Fruit fly (Drosophila melanogaster) whole organism, prepupa: ENCODE measurements around the gene Gr93a.

ENCODE experiments used
- Blimp-1 ChIP-seq: fragments of 200-800 bp; sonication (Bioruptor generic); optimal IDR thresholded peaks from 3 replicates; lab custom pipeline; 2017; ENCODE audit warnings: missing biosample characterization, missing genetic modification characterization, mild to moderate bottlenecking, moderate library complexity, missing genetic modification reagents
- CG10631 ChIP-seq: fragments of 200-800 bp; sonication (Bioruptor generic); optimal IDR thresholded peaks from 2 replicates; lab custom pipeline; 2016; ENCODE audit warnings: missing biosample characterization, missing genetic modification characterization
- CG10669 ChIP-seq: fragments of 200-800 bp; sonication (Bioruptor generic); optimal IDR thresholded peaks from 3 replicates; lab custom pipeline; 2018; ENCODE audit warnings: missing biosample characterization, mild to moderate bottlenecking, missing genetic modification characterization, moderate library complexity
- CG11294 ChIP-seq: fragments of 200-800 bp; sonication (Bioruptor generic); IDR thresholded peaks from 2 replicates; pipeline ENCODE4 v1.3.6; 2022; ENCODE audit warnings: missing biosample characterization, missing genetic modification characterization
- CG15336 ChIP-seq: fragments of 200-800 bp; sonication (Bioruptor generic); IDR thresholded peaks from 2 replicates; pipeline ENCODE4 v1.3.6; 2022; ENCODE audit warnings: missing biosample characterization, missing genetic modification characterization
- CG1621 ChIP-seq: fragments of 200-800 bp; sonication (Bioruptor generic); optimal IDR thresholded peaks from 3 replicates; lab custom pipeline; 2018; ENCODE audit warnings: missing biosample characterization, mild to moderate bottlenecking, missing genetic modification characterization
- CG3032 ChIP-seq: fragments of 200-800 bp; optimal IDR thresholded peaks from 2 replicates; lab custom pipeline; 2019; ENCODE audit warnings: missing biosample characterization, mild to moderate bottlenecking, missing genetic modification characterization, moderate library complexity
- CG32006 ChIP-seq: fragments of 200-800 bp; sonication (Bioruptor generic); optimal IDR thresholded peaks from 3 replicates; lab custom pipeline; 2017; ENCODE audit warnings: missing biosample characterization, mild to moderate bottlenecking, missing genetic modification characterization
- CG34406 ChIP-seq: fragments of 200-800 bp; sonication (Bioruptor generic); optimal IDR thresholded peaks from 3 replicates; lab custom pipeline; 2016; ENCODE audit warnings: missing biosample characterization, missing genetic modification characterization
- CG3919 ChIP-seq: fragments of 200-800 bp; sonication (Bioruptor generic); optimal IDR thresholded peaks from 3 replicates; lab custom pipeline; 2016; ENCODE audit warnings: missing biosample characterization, missing genetic modification characterization
- CG6163 ChIP-seq: fragments of 200-800 bp; sonication (Bioruptor generic); IDR thresholded peaks from 3 replicates; pipeline ENCODE4 v1.3.6; 2022; ENCODE audit warnings: missing biosample characterization, missing genetic modification characterization
- CG6276 ChIP-seq: fragments of 200-800 bp; sonication (Bioruptor generic); optimal IDR thresholded peaks from 2 replicates; lab custom pipeline; 2017; ENCODE audit warnings: missing biosample characterization, mild to moderate bottlenecking, missing genetic modification characterization
- CG6792 ChIP-seq: fragments of 200-800 bp; sonication (Bioruptor generic); optimal IDR thresholded peaks from 3 replicates; lab custom pipeline; 2016; ENCODE audit warnings: missing biosample characterization, missing genetic modification characterization
- CG6808 ChIP-seq: fragments of 200-800 bp; sonication (Bioruptor generic); optimal IDR thresholded peaks from 3 replicates; lab custom pipeline; 2017; ENCODE audit warnings: missing biosample characterization, missing genetic modification characterization, mild to moderate bottlenecking, moderate library complexity, missing genetic modification reagents
- CG6854 ChIP-seq: fragments of 200-800 bp; sonication (Bioruptor generic); optimal IDR thresholded peaks from 2 replicates; lab custom pipeline; 2017; ENCODE audit warnings: missing biosample characterization, mild to moderate bottlenecking, missing genetic modification characterization
- CG7368 ChIP-seq: fragments of 200-800 bp; sonication (Bioruptor generic); optimal IDR thresholded peaks from 3 replicates; lab custom pipeline; 2016; ENCODE audit warnings: missing biosample characterization, missing genetic modification characterization
- CG8119 ChIP-seq: fragments of 200-800 bp; sonication (Bioruptor generic); IDR thresholded peaks from 3 replicates; pipeline ENCODE4 v1.3.6; 2022; ENCODE audit warnings: missing biosample characterization, missing genetic modification characterization
- CG8319 ChIP-seq: fragments of 200-800 bp; sonication (Bioruptor generic); optimal IDR thresholded peaks from 3 replicates; lab custom pipeline; 2016; ENCODE audit warnings: missing biosample characterization, missing genetic modification characterization
- CG9139 ChIP-seq: fragments of 200-800 bp; sonication (Bioruptor generic); optimal IDR thresholded peaks from 3 replicates; lab custom pipeline; 2017; ENCODE audit warnings: missing biosample characterization, mild to moderate bottlenecking, missing genetic modification characterization
- Eip75B ChIP-seq: fragments of 200-800 bp; sonication (Bioruptor generic); optimal IDR thresholded peaks from 3 replicates; lab custom pipeline; 2016; ENCODE audit warnings: missing biosample characterization, missing genetic modification characterization
- Ets96B ChIP-seq: fragments of 200-800 bp; optimal IDR thresholded peaks from 2 replicates; lab custom pipeline; 2019; ENCODE audit warnings: missing biosample characterization, mild to moderate bottlenecking, missing genetic modification characterization, moderate library complexity
- Gug ChIP-seq: fragments of 200-800 bp; sonication (Bioruptor generic); IDR thresholded peaks from 2 replicates; pipeline ENCODE4 v1.3.6; 2022; ENCODE audit warnings: missing biosample characterization, missing genetic modification characterization
- Hr4 ChIP-seq: fragments of 200-800 bp; sonication (Bioruptor generic); optimal IDR thresholded peaks from 3 replicates; lab custom pipeline; 2016; ENCODE audit warnings: missing biosample characterization, missing genetic modification characterization
- Met ChIP-seq: fragments of 200-800 bp; sonication (Bioruptor generic); optimal IDR thresholded peaks from 3 replicates; lab custom pipeline; 2016; ENCODE audit warnings: missing biosample characterization, missing genetic modification characterization
- OdsH ChIP-seq: fragments of 200-800 bp; sonication (Bioruptor generic); optimal IDR thresholded peaks from 3 replicates; lab custom pipeline; 2016; ENCODE audit warnings: missing biosample characterization, missing genetic modification characterization
- Sox102F ChIP-seq: fragments of 200-800 bp; sonication (Bioruptor generic); optimal IDR thresholded peaks from 2 replicates; lab custom pipeline; 2016; ENCODE audit warnings: missing biosample characterization, mild to moderate bottlenecking, missing genetic modification characterization
- Sox14 ChIP-seq: fragments of 200-800 bp; sonication (Bioruptor generic); optimal IDR thresholded peaks from 3 replicates; lab custom pipeline; 2016; ENCODE audit warnings: missing biosample characterization, missing genetic modification characterization
- Sox15 ChIP-seq: fragments of 200-800 bp; sonication (Bioruptor generic); optimal IDR thresholded peaks from 3 replicates; lab custom pipeline; 2016; ENCODE audit warnings: missing biosample characterization, missing genetic modification characterization
- cyc ChIP-seq: fragments of 200-800 bp; sonication (Bioruptor generic); optimal IDR thresholded peaks from 3 replicates; lab custom pipeline; 2016; ENCODE audit warnings: missing biosample characterization, missing genetic modification characterization
- dac ChIP-seq: fragments of 200-800 bp; sonication (Bioruptor generic); optimal IDR thresholded peaks from 2 replicates; lab custom pipeline; 2017; ENCODE audit warnings: missing biosample characterization, mild to moderate bottlenecking, missing genetic modification characterization
- eg ChIP-seq: fragments of 200-800 bp; sonication (Bioruptor generic); IDR thresholded peaks from 3 replicates; pipeline ENCODE4 v1.3.6; 2022; ENCODE audit warnings: missing biosample characterization, missing genetic modification characterization
- esn ChIP-seq: fragments of 200-800 bp; sonication (Bioruptor generic); optimal IDR thresholded peaks from 2 replicates; lab custom pipeline; 2016; ENCODE audit warnings: missing biosample characterization, mild to moderate bottlenecking, missing genetic modification characterization, moderate library complexity
- fd59A ChIP-seq: fragments of 200-800 bp; sonication (Bioruptor generic); optimal IDR thresholded peaks from 2 replicates; lab custom pipeline; 2017; ENCODE audit warnings: missing biosample characterization, mild to moderate bottlenecking, missing genetic modification characterization, missing genetic modification reagents
- fd85E ChIP-seq: fragments of 200-800 bp; sonication (Bioruptor generic); optimal IDR thresholded peaks from 3 replicates; lab custom pipeline; 2016; ENCODE audit warnings: missing biosample characterization, missing genetic modification characterization
- fkh ChIP-seq: fragments of 200-800 bp; sonication (Bioruptor generic); optimal IDR thresholded peaks from 3 replicates; lab custom pipeline; 2017; ENCODE audit warnings: missing biosample characterization, mild to moderate bottlenecking, missing genetic modification characterization, moderate library complexity
- lz ChIP-seq: fragments of 200-800 bp; sonication (Bioruptor generic); optimal IDR thresholded peaks from 3 replicates; lab custom pipeline; 2016; ENCODE audit warnings: missing biosample characterization, missing genetic modification characterization
- net ChIP-seq: fragments of 200-800 bp; sonication (Bioruptor generic); optimal IDR thresholded peaks from 3 replicates; lab custom pipeline; 2016; ENCODE audit warnings: missing biosample characterization, missing genetic modification characterization
- salr ChIP-seq, 2 experiments: fragments of 200-800 bp; sonication (Bioruptor generic); optimal IDR thresholded peaks; 3 replicates each; lab custom pipeline; 2016 to 2018; ENCODE audit warnings: missing biosample characterization in 2 of 2, missing genetic modification characterization in 2 of 2, mild to moderate bottlenecking in 1 of 2
- spab ChIP-seq: fragments of 200-800 bp; sonication (Bioruptor generic); optimal IDR thresholded peaks from 2 replicates; lab custom pipeline; 2017; ENCODE audit warnings: missing biosample characterization, mild to moderate bottlenecking, missing genetic modification characterization, missing genetic modification reagents
- ss ChIP-seq, 2 experiments: fragments of 200-800 bp; sonication (Bioruptor generic); optimal IDR thresholded peaks; 2 replicates in 1 of 2; 3 replicates in 1 of 2; lab custom pipeline; 2017 to 2018; ENCODE audit warnings: mild to moderate bottlenecking in 2 of 2, missing biosample characterization in 2 of 2, missing genetic modification characterization in 2 of 2, moderate library complexity in 1 of 2
- vri ChIP-seq: fragments of 200-800 bp; sonication (Bioruptor generic); optimal IDR thresholded peaks from 3 replicates; lab custom pipeline; 2016; ENCODE audit warnings: missing biosample characterization, mild to moderate bottlenecking, missing genetic modification characterization

The Gr93a gene

dm6 chr3R:21832203-21832602, at the start of gene Gr93a:
Gr93a (plus strand) TSS chr3R:21832503.
- TF ChIP-seq net (GFP tag; lab: Kevin White, UChicago) = no peak
- no peak for TF ChIP-seq CG10631
- TF ChIP-seq CG3919 = no peak
- no peak for TF ChIP-seq CG7368 (GFP tag; lab: Kevin White, UChicago)
- no peak for TF ChIP-seq Blimp-1 (GFP tag; lab: Kevin White, UChicago)
- TF ChIP-seq CG32006 = no peak
- no peak for TF ChIP-seq esn (GFP tag; lab: Kevin White, UChicago)
- TF ChIP-seq Eip75B = no peak
- TF ChIP-seq CG8319 (GFP tag; lab: Kevin White, UChicago) = no peak
- no peak for TF ChIP-seq fd59A (GFP tag; lab: Kevin White, UChicago)
- TF ChIP-seq ss (GFP tag; optimal IDR thresholded peaks at IDR 0.05; lab: Kevin White, UChicago) = no peak
- TF ChIP-seq CG1621 (tag; lab: Kevin White, UChicago) = no peak
- no peak for TF ChIP-seq vri (GFP tag; lab: Kevin White, UChicago)
- TF ChIP-seq CG10669 (GFP tag; lab: Kevin White, UChicago) = no peak
- no peak for TF ChIP-seq spab (GFP tag; lab: Kevin White, UChicago)
- TF ChIP-seq dac (GFP tag; lab: Kevin White, UChicago) = no peak

dm6 chr3R:21790392-21790791, 41.9 kb upstream of the Gr93a start:
- TF ChIP-seq CG6792 (GFP tag; lab: Kevin White, UChicago) = no peak
- no peak for TF ChIP-seq esn (GFP tag; lab: Kevin White, UChicago)
- no peak for TF ChIP-seq salr (GFP tag; optimal IDR thresholded peaks at IDR 0.05; lab: Kevin White, UChicago)
- TF ChIP-seq CG15336 (GFP tag; lab: Robert Waterston, UW) = no peak
- TF ChIP-seq Sox15 (GFP tag; lab: Kevin White, UChicago) = no peak
- no peak for TF ChIP-seq ss (GFP tag; optimal IDR thresholded peaks at IDR 0.05; lab: Kevin White, UChicago)
- no peak for TF ChIP-seq Sox102F (GFP tag; lab: Kevin White, UChicago)
- TF ChIP-seq CG32006 = no peak
- TF ChIP-seq Blimp-1 (GFP tag; lab: Kevin White, UChicago) = no peak
- no peak for TF ChIP-seq Hr4
- TF ChIP-seq CG8119 (GFP tag; lab: Robert Waterston, UW) = no peak
- TF ChIP-seq CG10631 = no peak
- no peak for TF ChIP-seq CG3032 (tag; lab: Kevin White, UChicago)
- no peak for TF ChIP-seq CG6276 (GFP tag; lab: Kevin White, UChicago)
- TF ChIP-seq cyc (GFP tag; lab: Kevin White, UChicago) = no peak
- TF ChIP-seq Met (GFP tag; lab: Kevin White, UChicago) = no peak

dm6 chr3R:21793760-21794159, 38.5 kb upstream of the Gr93a start:
- TF ChIP-seq CG7368 (GFP tag; lab: Kevin White, UChicago) (no peak), OdsH (GFP tag; lab: Kevin White, UChicago) (no peak), CG10669 (GFP tag; lab: Kevin White, UChicago) (no peak), CG11294 (GFP tag; lab: Robert Waterston, UW) (no peak), fkh (GFP tag; lab: Kevin White, UChicago) (no peak), eg (no peak), CG8119 (GFP tag; lab: Robert Waterston, UW) (no peak), CG9139 (GFP tag; lab: Kevin White, UChicago) (no peak), Sox14 (GFP tag; lab: Kevin White, UChicago) (no peak), CG6854 (no peak), CG6808 (no peak)

- TF ChIP-seq dac (GFP tag; lab: Kevin White, UChicago) (no peak), lz (GFP tag; lab: Kevin White, UChicago) (no peak), spab (GFP tag; lab: Kevin White, UChicago) (no peak), Gug (GFP tag; lab: Robert Waterston, UW) (no peak), fd85E (GFP tag; lab: Kevin White, UChicago) (no peak), net (GFP tag; lab: Kevin White, UChicago) (no peak), Sox102F (GFP tag; lab: Kevin White, UChicago) (no peak), CG10669 (GFP tag; lab: Kevin White, UChicago) (no peak), cyc (GFP tag; lab: Kevin White, UChicago) (no peak), CG6163 (no peak), Ets96B (tag; lab: Kevin White, UChicago) (no peak), CG1621 (tag; lab: Kevin White, UChicago) (no peak), CG7368 (GFP tag; lab: Kevin White, UChicago) (no peak), CG34406 (GFP tag; lab: Kevin White, UChicago) (no peak), vri (GFP tag; lab: Kevin White, UChicago) (no peak)
These were observed 25.0 kb upstream of the Gr93a start for dm6 chr3R:21807264-21807663.
